Fruit fly (Drosophila melanogaster) ovary, adult (tissue): ENCODE data around the gene Alg2.
A peak's percentile ranks its signal among the peaks of the same experiment; 100 is the strongest.

Experiments used
- CG17801 ChIP-seq: fragments of 200-800 bp; optimal IDR thresholded peaks from 2 replicates; lab custom pipeline; 2019; ENCODE audit warnings: missing biosample characterization, mild to moderate bottlenecking, missing genetic modification characterization, moderate library complexity; ENCODE audit not compliant: partially characterized antibody

Alg2 gene

DNA sequence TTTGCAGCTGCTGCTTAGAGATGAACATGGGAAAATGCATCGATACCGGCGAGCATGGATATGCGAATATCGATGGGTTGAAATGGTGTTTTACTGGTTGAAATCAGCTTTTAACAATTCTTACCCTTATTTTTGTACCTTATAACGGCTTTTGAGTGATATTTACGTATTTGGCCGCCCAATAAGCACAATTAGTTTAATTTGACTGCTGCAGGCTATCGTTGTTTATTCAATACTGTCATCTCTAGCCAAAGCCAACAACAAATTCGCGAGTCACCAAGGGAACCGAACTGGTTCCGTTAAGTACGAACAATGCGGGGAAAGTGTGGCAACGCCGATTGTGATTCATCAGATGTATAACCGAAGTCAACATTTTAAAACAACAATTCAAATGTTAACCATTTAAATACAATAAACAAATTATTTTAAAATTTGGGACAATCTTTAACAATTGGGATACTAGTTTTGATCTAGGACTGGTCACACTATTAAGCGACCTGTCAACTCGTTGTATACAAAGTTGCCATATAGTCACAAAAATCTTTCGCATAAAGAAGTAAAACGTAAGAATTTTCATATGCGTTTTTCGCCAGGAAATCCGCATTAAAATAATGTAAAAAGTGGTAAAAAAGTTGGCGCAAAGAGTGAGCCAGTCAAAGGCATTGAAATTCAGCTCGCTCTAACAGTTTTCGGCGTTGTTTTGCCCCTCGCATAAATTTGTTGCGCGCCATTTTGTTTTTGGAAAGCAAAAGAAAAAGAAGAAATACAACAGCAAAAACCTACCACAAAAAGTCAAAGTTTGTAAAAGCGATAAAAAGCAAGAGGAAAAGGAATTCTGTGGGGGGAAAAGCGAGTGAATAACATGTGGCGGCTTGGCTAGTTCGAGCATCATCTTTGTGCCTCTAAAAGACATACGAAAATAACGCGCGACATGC, 4.8 kb downstream of the Alg2 start, which contains the start of the genes Usp5 and BtbVII:
Gene Usp5 (minus strand): TSS at position 234 of the 935 bp plus-strand sequence.
Gene BtbVII (plus strand): TSS at position 522 of the 935 bp plus-strand sequence.
- peak; percentile 7 for TF ChIP-seq CG17801 (GFP tag; lab: Kevin White, UChicago)

DNA sequence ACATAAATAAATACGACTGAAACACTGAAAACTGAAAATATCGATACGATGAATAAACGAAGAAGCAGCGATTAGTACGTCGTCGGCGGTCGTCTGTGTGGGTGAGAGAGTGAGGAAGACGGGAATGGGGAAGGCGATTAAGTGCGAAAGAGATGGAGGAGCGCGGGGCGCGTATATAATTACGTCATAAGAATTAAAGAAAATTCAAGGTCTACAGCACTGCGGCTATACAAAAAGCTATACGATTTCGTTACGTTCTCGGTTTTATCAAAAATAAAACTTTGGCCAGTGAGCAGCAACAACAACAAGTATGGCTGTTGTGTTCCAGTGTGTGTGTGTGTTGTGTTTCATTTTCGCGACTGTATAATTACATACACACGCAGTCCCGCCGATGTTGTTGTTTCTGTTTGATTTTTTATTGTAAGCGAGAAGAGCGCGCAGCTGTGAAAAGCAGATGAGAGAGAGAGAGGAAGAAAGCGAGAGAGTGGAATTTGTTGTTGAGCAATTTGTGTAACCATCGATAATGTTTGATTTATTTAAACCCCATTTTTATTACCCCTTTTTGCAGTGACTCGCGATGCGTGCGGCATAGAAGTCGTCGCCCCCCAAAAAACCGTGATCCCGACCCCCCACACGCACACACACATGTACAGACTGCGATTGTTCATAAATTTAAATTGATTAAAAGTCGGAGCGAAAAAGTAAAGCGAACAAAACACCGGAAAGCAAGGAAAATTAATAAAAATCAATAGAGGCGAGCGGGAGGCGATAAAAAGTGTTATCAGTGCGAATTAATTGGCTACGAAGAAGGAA, 5.7 kb downstream of the Alg2 start:
- no peak for TF ChIP-seq CG17801 (GFP tag; lab: Kevin White, UChicago)

DNA sequence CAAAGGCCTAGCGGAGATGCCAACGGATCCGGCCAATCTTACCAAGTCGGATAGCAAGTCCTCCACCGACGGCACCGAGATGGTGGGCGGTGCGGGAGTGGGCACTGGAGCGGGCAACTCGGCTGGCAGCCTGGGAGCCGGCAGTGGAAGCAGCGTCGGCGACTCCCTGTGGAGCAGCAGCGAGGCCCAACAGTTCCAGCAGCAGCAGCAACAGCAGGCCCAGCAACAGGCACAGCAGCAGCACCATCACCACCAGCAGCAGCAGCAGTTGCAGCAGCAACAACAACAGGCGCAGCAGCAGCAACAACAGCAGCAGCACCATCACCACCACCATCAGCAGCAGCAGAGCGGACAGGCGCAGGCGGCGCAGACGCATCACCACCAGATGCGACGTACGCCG, 6.8 kb downstream of the Alg2 start:
- no peak for TF ChIP-seq CG17801 (GFP tag; lab: Kevin White, UChicago)

DNA sequence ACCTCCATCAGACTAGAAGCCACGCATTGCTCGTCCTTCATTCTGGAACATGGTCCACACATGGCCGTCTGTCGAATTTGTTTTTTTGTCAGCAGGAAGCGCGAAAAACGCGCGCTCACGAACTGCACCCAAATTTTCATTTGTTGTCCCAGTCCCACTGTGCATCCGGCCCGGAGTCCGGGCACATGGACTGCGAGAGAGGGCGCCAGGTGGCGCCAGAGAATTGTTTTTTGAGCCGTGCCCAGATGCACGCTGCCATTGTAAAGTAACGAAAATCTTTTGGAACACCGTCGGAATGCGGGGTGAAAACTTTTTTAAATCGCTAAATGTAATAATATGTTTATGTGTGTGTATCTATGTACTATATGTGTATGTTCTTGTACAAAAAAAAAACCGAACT, 14.0 kb downstream of the Alg2 start:
- no peak for TF ChIP-seq CG17801 (GFP tag; lab: Kevin White, UChicago)

DNA sequence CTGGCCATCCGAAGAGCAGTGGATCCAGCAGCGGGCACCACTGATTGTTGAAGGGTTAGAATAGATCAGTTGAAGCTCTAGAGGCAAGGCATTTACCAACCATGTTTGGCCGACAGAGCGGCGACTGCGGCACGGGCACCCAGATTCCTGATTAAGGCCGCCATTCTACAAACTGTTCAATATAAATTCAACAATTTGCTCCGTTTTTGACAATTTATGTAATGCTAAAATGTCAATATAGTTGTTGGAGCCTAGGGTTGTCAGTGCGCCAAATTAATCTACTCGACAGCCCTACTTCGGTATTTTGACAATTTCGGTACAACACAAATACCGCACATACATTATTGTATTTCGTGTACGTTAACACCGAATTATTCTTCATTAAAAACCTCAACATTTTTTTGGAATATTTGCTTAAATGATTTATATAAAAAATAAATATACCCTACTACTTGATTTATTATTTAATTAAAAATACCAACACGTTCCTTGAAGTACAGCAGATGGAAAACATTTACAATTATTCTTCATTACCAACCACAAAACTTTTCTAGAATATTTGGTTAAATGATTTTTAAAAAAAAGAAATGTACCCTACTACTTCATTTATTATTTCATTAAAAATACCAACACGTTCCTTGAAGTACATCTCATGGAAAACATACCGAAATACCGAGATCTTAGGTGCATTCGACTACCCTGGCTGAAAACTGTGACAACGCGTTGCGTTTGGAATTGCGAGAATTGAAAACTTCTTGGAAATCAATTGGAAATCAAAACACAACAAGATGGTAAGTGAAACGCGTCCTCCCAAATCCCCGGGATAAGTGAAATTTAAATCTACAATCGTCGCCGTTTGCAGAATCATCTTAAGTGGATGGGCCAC, 15.9 kb downstream of the Alg2 start, which contains the start of the genes ND-30 and CG15812:
Gene ND-30 (minus strand): TSS at position 270 of the 886 bp plus-strand sequence.
Gene CG15812 (plus strand): TSS at position 683 of the 886 bp plus-strand sequence.
- no peak for TF ChIP-seq CG17801 (GFP tag; lab: Kevin White, UChicago)

DNA sequence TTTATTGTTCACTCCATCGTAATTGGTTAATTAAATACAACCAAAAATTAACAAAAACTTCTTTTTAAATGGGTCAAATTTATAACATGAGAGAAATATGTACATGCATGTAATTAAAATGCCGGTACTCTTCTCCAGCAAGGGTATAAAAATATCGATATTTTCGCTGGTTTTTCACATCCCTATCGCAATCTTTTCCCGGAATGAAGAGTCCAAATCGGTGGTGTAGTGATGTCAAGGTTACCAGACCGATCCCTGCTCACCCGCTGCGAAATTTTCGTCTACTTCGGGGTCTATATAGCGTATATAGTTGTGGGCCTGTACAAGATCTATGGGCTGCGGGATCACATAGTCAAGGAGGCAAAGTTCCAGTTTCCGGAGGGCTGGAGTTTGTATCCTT, 18.4 kb downstream of the Alg2 start, which contains the start of gene rasp:
Gene rasp (plus strand): TSS at position 213 of the 400 bp plus-strand sequence.
- TF ChIP-seq CG17801 (GFP tag; lab: Kevin White, UChicago) = no peak

DNA sequence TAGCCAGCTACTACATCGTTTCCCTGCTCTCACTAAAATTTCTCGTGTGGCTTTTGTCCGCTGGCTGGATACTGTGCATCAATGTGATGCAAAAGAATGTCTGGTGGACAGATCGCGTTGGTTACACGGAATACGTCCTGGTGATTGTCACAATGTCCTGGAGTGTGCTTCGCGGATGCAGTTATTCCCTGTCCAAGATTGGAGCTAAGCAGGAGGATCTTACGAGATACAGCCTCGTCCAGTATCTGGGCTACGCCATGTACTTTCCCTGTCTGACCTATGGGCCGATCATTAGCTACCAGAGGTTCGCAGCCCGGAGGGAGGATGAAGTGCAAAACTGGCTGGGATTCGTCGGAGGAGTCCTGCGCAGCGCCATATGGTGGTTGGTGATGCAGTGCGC, 19.0 kb downstream of the Alg2 start:
- no peak for TF ChIP-seq CG17801 (GFP tag; lab: Kevin White, UChicago)

DNA sequence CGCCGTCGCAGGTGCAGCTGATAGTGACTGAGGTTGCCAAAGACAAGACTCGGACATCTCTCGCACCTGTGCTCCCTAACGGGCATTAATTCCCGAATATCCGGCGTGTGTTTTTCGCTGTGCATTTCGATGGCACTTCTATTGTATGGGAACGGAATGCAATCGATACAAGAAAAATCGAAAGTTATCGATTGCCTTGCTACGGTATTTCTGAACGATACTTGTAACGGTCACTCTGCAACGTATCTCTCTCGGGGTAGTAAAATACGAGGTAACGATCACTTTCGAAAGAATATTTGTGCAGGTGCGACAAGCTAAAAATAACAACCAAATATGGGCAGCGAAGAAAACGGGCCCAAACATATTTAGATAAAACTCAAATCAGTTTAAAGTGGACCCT, 21.3 kb downstream of the Alg2 start, which contains the start of gene CG32280:
Gene CG32280 (plus strand): TSS at position 231 of the 400 bp plus-strand sequence.
- TF ChIP-seq CG17801 (GFP tag; lab: Kevin White, UChicago) = peak; percentile 30

DNA sequence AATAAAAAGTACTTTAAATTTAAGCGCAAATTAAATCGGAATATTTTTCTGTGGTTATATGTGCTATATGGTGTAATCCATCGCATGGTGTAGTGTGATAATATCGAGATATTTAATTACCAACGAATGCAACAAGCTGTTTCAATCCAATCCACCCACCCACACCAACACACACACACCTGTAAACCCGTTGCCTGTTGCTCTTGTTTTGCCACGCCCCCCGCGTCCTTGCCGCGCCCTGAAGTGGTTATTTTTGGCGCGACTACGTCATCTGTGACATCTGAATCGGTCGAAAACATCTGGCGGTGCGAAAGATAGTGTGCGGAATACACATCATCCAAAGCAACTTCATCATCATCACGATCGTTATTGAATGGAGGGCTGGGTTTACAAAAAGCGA, 21.8 kb downstream of the Alg2 start:
- no peak for TF ChIP-seq CG17801 (GFP tag; lab: Kevin White, UChicago)

DNA sequence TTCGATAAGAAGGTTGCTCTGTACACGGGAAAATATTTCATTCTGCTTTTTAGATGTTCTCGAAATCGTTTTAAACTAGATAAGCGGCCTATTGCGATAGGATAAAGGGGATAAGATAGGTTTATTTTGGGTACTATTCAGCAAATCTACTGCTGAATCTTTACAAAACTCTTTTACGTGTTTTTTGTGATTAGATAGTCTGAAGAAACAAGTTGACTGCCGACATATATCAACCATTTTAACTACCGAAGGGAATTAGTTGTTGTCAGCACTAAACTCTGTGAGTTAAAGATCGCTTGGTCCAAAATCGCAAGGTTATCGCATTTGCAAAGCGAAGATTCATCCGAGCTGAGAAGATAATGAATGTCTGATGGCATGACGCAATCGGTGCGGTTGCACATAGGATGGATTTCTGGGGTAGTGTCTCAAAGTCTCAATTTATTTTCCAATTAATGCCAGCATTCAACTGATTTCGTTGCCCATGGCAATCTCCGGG, 22.6 kb downstream of the Alg2 start, which contains the start of gene Asciz:
Gene Asciz (minus strand): TSS at position 51 of the 496 bp plus-strand sequence.
- no peak for TF ChIP-seq CG17801 (GFP tag; lab: Kevin White, UChicago)

DNA sequence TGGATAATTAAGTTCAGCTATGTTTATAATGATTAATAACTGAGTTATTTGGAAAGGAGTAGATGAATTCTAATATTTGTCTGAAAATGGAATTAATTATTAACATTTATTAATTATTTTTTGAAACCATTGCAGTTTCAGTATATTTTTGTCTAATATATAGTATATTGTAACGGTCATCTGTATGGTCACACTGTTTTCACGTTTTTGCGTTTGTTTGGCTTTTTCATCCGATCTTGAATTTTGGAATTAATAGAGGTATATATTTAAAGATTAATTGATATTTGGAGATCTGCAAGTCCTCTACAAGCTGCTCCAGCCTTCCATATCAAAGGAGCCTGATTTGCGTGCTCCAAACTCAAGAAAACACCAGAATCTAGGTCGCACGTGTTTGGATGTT, 25.5 kb downstream of the Alg2 start, which contains the start of the genes CG32278 and CG32281:
Gene CG32278 (plus strand): TSS at position 180 of the 400 bp plus-strand sequence.
Gene CG32281 (plus strand): TSS at position 269 of the 400 bp plus-strand sequence.
- TF ChIP-seq CG17801 (GFP tag; lab: Kevin White, UChicago) = no peak

DNA sequence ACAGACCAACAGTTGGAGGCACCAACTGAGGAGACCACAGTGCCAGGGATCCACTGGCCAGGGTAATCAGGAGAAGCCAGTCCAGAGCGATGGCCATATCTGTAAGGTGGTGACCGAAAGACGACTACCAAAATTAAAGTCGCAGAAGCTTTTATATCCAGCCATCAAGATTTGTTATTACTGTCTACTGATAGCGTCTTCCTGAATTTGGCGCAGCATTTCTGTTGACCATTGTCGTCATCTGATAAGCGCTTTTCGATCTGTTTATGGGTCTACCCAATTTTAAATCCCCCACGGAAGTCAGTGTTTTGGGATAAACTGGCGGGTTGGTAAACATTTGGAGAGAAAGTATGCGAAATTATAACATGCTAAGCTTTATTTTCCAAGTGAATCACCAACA, 28.8 kb downstream of the Alg2 start, which contains the start of gene CG14963:
Gene CG14963 (minus strand): TSS at position 101 of the 400 bp plus-strand sequence.
- TF ChIP-seq CG17801 (GFP tag; lab: Kevin White, UChicago) = no peak

DNA sequence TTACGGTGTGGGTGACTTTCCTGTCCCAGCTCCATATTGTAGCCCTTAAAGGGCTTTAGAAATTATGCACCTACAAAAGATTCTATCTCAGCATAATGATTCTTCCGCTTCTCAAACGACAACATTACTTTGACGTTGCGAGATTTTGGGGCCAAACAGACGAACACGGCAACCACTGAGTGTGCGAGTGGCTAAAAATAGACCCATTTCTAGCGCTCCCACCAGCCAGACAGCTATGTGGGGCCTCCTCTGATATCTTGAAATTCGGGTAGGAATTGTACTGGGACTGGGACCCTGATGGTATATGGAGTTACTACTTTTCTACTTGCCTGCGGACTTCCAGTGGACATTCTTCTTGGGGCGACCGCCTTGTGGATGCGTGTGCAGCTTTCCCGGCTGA, 34.3 kb downstream of the Alg2 start:
- no peak for TF ChIP-seq CG17801 (GFP tag; lab: Kevin White, UChicago)
